Worm (Caenorhabditis elegans) whole organism, midembryonic: ENCODE results near the gene C34E10.10.

Experiments
- T22C8.4 ChIP-seq: fragments of 200-800 bp; sonication (Bioruptor generic); IDR thresholded peaks from 2 replicates; pipeline ENCODE4 v1.3.6; 2022; ENCODE audit warnings: missing genetic modification characterization, missing compliant biosample characterization
- flt-1 ChIP-seq: fragments of 200-800 bp; sonication (Bioruptor generic); IDR thresholded peaks from 2 replicates; pipeline ENCODE4 v1.3.6; 2022; ENCODE audit warnings: missing genetic modification characterization, missing compliant biosample characterization
- klf-2 ChIP-seq: fragments of 200-800 bp; sonication (Bioruptor generic); conservative IDR thresholded peaks from 2 replicates; pipeline ENCODE4 v1.3.6; 2022; ENCODE audit warnings: missing genetic modification reagents, missing genetic modification characterization, missing compliant biosample characterization
- med-1 ChIP-seq: sonication (generic microtip); optimal IDR thresholded peaks from 2 replicates; lab custom pipeline; 2017; ENCODE audit warnings: missing genetic modification characterization, mild to moderate bottlenecking, missing compliant biosample characterization, antibody characterized with exemption, missing genetic modification reagents; ENCODE audit not compliant: insufficient read depth
- tab-1 ChIP-seq: fragments of 200-800 bp; sonication (Bioruptor generic); IDR thresholded peaks from 2 replicates; pipeline ENCODE4 v1.3.6; 2022; ENCODE audit warnings: missing genetic modification characterization, missing compliant biosample characterization
- ztf-23 ChIP-seq: fragments of 200-800 bp; sonication (Bioruptor generic); IDR thresholded peaks from 2 replicates; pipeline ENCODE4 v1.3.6; 2022; ENCODE audit warnings: missing genetic modification reagents, missing genetic modification characterization, missing compliant biosample characterization
- ztf-29 ChIP-seq: fragments of 200-800 bp; sonication (Bioruptor generic); IDR thresholded peaks from 2 replicates; pipeline ENCODE4 v1.3.6; 2022; ENCODE audit warnings: missing genetic modification reagents, missing genetic modification characterization, missing compliant biosample characterization

- TF ChIP-seq tab-1 (GFP tag; lab: Robert Waterston, UW) (no peak), flt-1 (GFP tag; lab: Robert Waterston, UW) (no peak), med-1 (GFP tag; lab: Kevin White, UChicago) (no peak), ztf-29 (GFP tag; lab: Robert Waterston, UW) (no peak), klf-2 (GFP tag; lab: Robert Waterston, UW) (no peak), ztf-23 (GFP tag; lab: Robert Waterston, UW) (no peak), T22C8.4 (GFP tag; lab: Robert Waterston, UW) (no peak)
These were observed 20.7 kb downstream of the C34E10.10 start, which contains the start of gene morc-1 for ce11 chrIII:5206861-5207414.
